Fruit fly (Drosophila melanogaster) whole organism, pupa: ENCODE results near the gene cDIP.

Experiments
- CG12605 ChIP-seq: fragments of 200-800 bp; sonication (Bioruptor generic); IDR thresholded peaks from 2 replicates; pipeline ENCODE4 v1.3.6; 2022; ENCODE audit warnings: missing biosample characterization, missing genetic modification characterization
- CG32121 ChIP-seq: fragments of 200-800 bp; sonication (Bioruptor generic); IDR thresholded peaks from 2 replicates; pipeline ENCODE4 v1.3.6; 2022; ENCODE audit warnings: missing biosample characterization, missing genetic modification characterization
- Snoo ChIP-seq: fragments of 200-800 bp; sonication (Bioruptor generic); optimal IDR thresholded peaks from 3 replicates; lab custom pipeline; 2017; ENCODE audit warnings: missing biosample characterization, mild to moderate bottlenecking, missing genetic modification characterization, inconsistent platforms

DNA sequence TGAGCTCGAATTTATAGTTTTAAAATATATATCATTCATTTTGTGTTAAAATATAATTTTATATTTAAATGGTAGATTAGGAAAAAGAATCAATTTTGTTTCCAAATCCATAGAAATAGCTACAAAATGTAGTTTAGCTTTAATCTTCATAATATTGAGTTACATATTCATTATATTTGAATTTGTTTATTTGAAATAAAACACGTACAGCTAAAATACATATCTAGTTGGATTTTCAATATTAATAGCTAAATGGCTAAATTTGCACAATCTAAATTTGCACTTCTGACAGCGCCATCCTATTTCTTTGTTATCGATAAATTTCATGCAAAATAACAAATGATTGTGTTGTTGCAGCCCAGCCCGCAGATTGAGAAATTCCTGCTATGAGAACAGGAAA lies 26.9 kb downstream of the cDIP start, which contains the start of gene Usp8:
- no peak for TF ChIP-seq CG32121 (GFP tag; lab: Robert Waterston, UW)
- no peak for TF ChIP-seq Snoo
- no peak for TF ChIP-seq CG12605 (GFP tag; lab: Robert Waterston, UW)
